Fruit fly (Drosophila melanogaster): ENCODE results near the gene CG3348.

DNA sequence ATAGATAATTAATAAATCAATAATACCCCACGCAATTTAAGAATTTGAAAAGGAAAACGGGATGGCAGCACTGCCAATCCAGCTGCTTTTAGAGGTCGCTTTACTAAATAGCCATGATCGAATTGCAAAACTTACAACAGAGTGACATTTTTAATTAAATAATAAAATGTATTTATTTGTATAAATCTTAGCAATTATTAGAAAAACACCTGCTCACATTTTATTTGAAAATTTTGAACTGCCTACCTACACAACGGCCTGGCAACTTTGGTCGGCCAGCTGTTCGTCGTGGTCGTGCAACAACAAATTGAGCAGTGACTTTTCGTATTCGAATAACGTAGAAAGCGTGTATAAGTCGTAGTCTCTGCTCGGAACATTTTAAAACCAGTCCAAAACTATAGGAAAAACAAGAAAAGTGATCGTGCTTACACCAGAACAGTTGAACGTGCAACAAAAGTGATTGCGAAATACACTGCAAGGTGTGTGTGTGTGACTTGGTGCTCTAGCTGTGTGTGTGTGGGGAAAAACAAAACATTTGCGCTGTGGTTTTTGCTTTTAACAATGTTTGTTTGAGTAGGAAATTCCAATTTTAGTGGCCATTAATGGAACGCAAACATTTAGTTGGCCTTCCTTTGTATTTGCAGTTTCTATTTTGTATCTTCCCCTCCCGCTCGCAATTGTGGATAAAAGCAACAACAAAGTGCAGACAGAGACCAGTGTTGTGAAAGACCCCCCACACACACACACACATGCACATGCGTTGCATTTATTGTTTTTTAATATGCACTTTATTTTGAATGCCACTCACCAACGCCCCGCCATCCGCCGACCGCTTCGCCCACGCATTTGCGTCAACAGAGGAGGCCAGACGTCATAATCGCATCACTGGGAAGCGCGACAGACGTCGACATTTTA, 17.2 kb downstream of the CG3348 start, which contains the start of gene CG5938:
- TF ChIP-seq CG8478 (optimal IDR thresholded peaks at IDR 0.05) (no peak), CTCF (optimal IDR thresholded peaks at IDR 0.05) (no peak)

Data from S2 (cell line).